Fruit fly (Drosophila melanogaster) whole organism, embryonic: ENCODE data around the gene CG6195.

Experiments used
- Ada2b ChIP-seq: fragments of 200-800 bp; sonication (Bioruptor generic); IDR thresholded peaks from 2 replicates; pipeline ENCODE4 v1.3.6; 2022; ENCODE audit warnings: missing biosample characterization, missing genetic modification characterization
- Atf6 ChIP-seq: fragments of 200-800 bp; sonication (Bioruptor generic); IDR thresholded peaks from 2 replicates; pipeline ENCODE4 v1.3.6; 2022; ENCODE audit warnings: missing biosample characterization, missing genetic modification characterization
- CG10147 ChIP-seq: fragments of 200-800 bp; sonication (Bioruptor generic); optimal IDR thresholded peaks from 2 replicates; lab custom pipeline; 2019; ENCODE audit warnings: missing biosample characterization, mild to moderate bottlenecking, missing genetic modification characterization, moderate library complexity
- CG10366 ChIP-seq: fragments of 200-800 bp; sonication (Bioruptor generic); IDR thresholded peaks from 2 replicates; pipeline ENCODE4 v1.3.6; 2022; ENCODE audit warnings: missing biosample characterization, missing genetic modification characterization
- CG11398 ChIP-seq: fragments of 200-800 bp; sonication (Bioruptor generic); optimal IDR thresholded peaks from 2 replicates; lab custom pipeline; 2016; ENCODE audit warnings: missing biosample characterization, missing genetic modification characterization
- CG11695 ChIP-seq: fragments of 200-800 bp; sonication (Bioruptor generic); IDR thresholded peaks from 3 replicates; pipeline ENCODE4 v1.3.6; 2022; ENCODE audit warnings: missing biosample characterization, missing genetic modification characterization
- CG12104 ChIP-seq: fragments of 200-800 bp; sonication (Bioruptor generic); optimal IDR thresholded peaks from 3 replicates; lab custom pipeline; 2016; ENCODE audit warnings: missing biosample characterization, missing genetic modification characterization
- CG12769 ChIP-seq: fragments of 200-800 bp; sonication (Bioruptor generic); optimal IDR thresholded peaks from 2 replicates; lab custom pipeline; 2019; ENCODE audit warnings: missing biosample characterization, mild to moderate bottlenecking, missing genetic modification characterization, moderate library complexity
- CG13894 ChIP-seq: fragments of 200-800 bp; sonication (Bioruptor generic); optimal IDR thresholded peaks from 3 replicates; lab custom pipeline; 2018; ENCODE audit warnings: missing biosample characterization, mild to moderate bottlenecking, missing genetic modification characterization, moderate library complexity
- CG15514 ChIP-seq: fragments of 200-800 bp; sonication (Bioruptor generic); optimal IDR thresholded peaks from 3 replicates; lab custom pipeline; 2017; ENCODE audit warnings: missing biosample characterization, missing genetic modification characterization, mild to moderate bottlenecking, moderate library complexity, missing genetic modification reagents
- CG16863 ChIP-seq: fragments of 200-800 bp; sonication (Bioruptor generic); optimal IDR thresholded peaks from 3 replicates; lab custom pipeline; 2016; ENCODE audit warnings: missing biosample characterization, missing genetic modification characterization
- CG18262 ChIP-seq: fragments of 200-800 bp; optimal IDR thresholded peaks from 3 replicates; lab custom pipeline; 2019; ENCODE audit warnings: missing biosample characterization, mild to moderate bottlenecking, missing genetic modification characterization, moderate library complexity
- CG18476 ChIP-seq: fragments of 200-800 bp; sonication (Bioruptor generic); optimal IDR thresholded peaks from 2 replicates; lab custom pipeline; 2016; ENCODE audit warnings: missing biosample characterization, mild to moderate bottlenecking, missing genetic modification characterization
- CG2199 ChIP-seq: fragments of 200-800 bp; sonication (Bioruptor generic); IDR thresholded peaks from 3 replicates; pipeline ENCODE4 v1.3.6; 2022; ENCODE audit warnings: missing biosample characterization, missing genetic modification characterization
- CG32532 ChIP-seq: fragments of 200-800 bp; sonication (Bioruptor generic); IDR thresholded peaks from 2 replicates; pipeline ENCODE4 v1.3.6; 2022; ENCODE audit warnings: missing biosample characterization, missing genetic modification characterization
- CG34376 ChIP-seq: fragments of 200-800 bp; sonication (Bioruptor generic); optimal IDR thresholded peaks from 2 replicates; lab custom pipeline; 2018; ENCODE audit warnings: missing biosample characterization, mild to moderate bottlenecking, missing genetic modification characterization
- CG6683 ChIP-seq: fragments of 200-800 bp; sonication (Bioruptor generic); optimal IDR thresholded peaks from 2 replicates; lab custom pipeline; 2017; ENCODE audit warnings: missing biosample characterization, mild to moderate bottlenecking, missing genetic modification characterization, missing genetic modification reagents
- CG8290 ChIP-seq, 3 experiments: fragments of 200-800 bp; sonication (Bioruptor generic); optimal IDR thresholded peaks; 2 replicates each; lab custom pipeline; 2016 to 2019; ENCODE audit warnings: missing biosample characterization in 3 of 3, missing genetic modification characterization in 3 of 3, mild to moderate bottlenecking in 2 of 3, moderate library complexity in 1 of 3
- CG8388 ChIP-seq: fragments of 200-800 bp; sonication (Bioruptor generic); optimal IDR thresholded peaks from 2 replicates; lab custom pipeline; 2019; ENCODE audit warnings: missing biosample characterization, mild to moderate bottlenecking, missing genetic modification characterization, moderate library complexity
- Med ChIP-seq: fragments of 200-800 bp; sonication (Bioruptor generic); peaks from one replicate; lab custom pipeline; 2016; ENCODE audit warnings: missing biosample characterization, missing genetic modification characterization, mild to moderate bottlenecking, inconsistent platforms, moderate library complexity
- Meics ChIP-seq: fragments of 200-800 bp; sonication (Bioruptor generic); optimal IDR thresholded peaks from 2 replicates; lab custom pipeline; 2017; ENCODE audit warnings: missing biosample characterization, mild to moderate bottlenecking, missing genetic modification characterization
- NFAT ChIP-seq: fragments of 200-800 bp; sonication (Bioruptor generic); IDR thresholded peaks from 2 replicates; pipeline ENCODE4 v1.3.6; 2022; ENCODE audit warnings: missing biosample characterization, missing genetic modification characterization
- Rfx ChIP-seq: fragments of 200-800 bp; sonication (Bioruptor generic); IDR thresholded peaks from 2 replicates; pipeline ENCODE4 v1.3.6; 2022; ENCODE audit warnings: missing biosample characterization, missing genetic modification characterization
- Trl ChIP-seq, 3 experiments: fragments of >200 bp in 2 of 3; fragments of 200-800 bp in 1 of 3; sonication (Bioruptor generic) in 1 of 3; optimal IDR thresholded peaks; 2 replicates in 1 of 3; 3 replicates in 2 of 3; lab custom pipeline; 2016 to 2017; ENCODE audit warnings: missing biosample characterization in 1 of 3, missing genetic modification characterization in 1 of 3
- bbx ChIP-seq: fragments of 200-800 bp; sonication (Bioruptor generic); IDR thresholded peaks from 2 replicates; pipeline ENCODE4 v1.3.6; 2022; ENCODE audit warnings: missing biosample characterization, missing genetic modification characterization; ENCODE audit not compliant: partially characterized antibody
- bcd ChIP-seq: fragments of 200-800 bp; sonication (Bioruptor generic); optimal IDR thresholded peaks from 2 replicates; lab custom pipeline; 2017; ENCODE audit warnings: missing biosample characterization, mild to moderate bottlenecking, missing genetic modification characterization
- chinmo ChIP-seq: fragments of 200-800 bp; sonication (Bioruptor generic); IDR thresholded peaks from 4 replicates; pipeline ENCODE4 v1.3.6; 2022; ENCODE audit warnings: missing biosample characterization, missing genetic modification characterization; ENCODE audit not compliant: partially characterized antibody
- exex ChIP-seq: fragments of 200-800 bp; sonication (Bioruptor generic); optimal IDR thresholded peaks from 4 replicates; lab custom pipeline; 2018; ENCODE audit warnings: missing biosample characterization, mild to moderate bottlenecking, missing genetic modification characterization, moderate library complexity
- fru ChIP-seq: fragments of >200 bp; optimal IDR thresholded peaks from 2 replicates; lab custom pipeline; 2017
- ftz-f1 ChIP-seq: fragments of 200-800 bp; sonication (Bioruptor generic); optimal IDR thresholded peaks from 2 replicates; lab custom pipeline; 2016; ENCODE audit warnings: missing biosample characterization, missing genetic modification characterization
- gem ChIP-seq: fragments of 200-800 bp; sonication (Bioruptor generic); optimal IDR thresholded peaks from 2 replicates; lab custom pipeline; 2019; ENCODE audit warnings: missing biosample characterization, mild to moderate bottlenecking, missing genetic modification characterization, moderate library complexity
- grn ChIP-seq: fragments of 200-800 bp; sonication (Bioruptor generic); optimal IDR thresholded peaks from 3 replicates; lab custom pipeline; 2017; ENCODE audit warnings: missing biosample characterization, missing genetic modification characterization
- gro ChIP-seq: fragments of 200-800 bp; sonication (Bioruptor generic); optimal IDR thresholded peaks from 2 replicates; lab custom pipeline; 2016; ENCODE audit warnings: missing biosample characterization, missing genetic modification characterization
- h ChIP-seq: fragments of >200 bp; optimal IDR thresholded peaks from 2 replicates; lab custom pipeline; 2017
- hkb ChIP-seq, 2 experiments: fragments of 200-800 bp in 1 of 2; fragments of >200 bp in 1 of 2; sonication (Bioruptor generic) in 1 of 2; IDR thresholded peaks in 1 of 2; optimal IDR thresholded peaks in 1 of 2; 2 replicates each; pipeline versions ENCODE4 v1.3.6 to Lab custom; 2017 to 2022; ENCODE audit warnings: missing biosample characterization in 1 of 2, missing genetic modification characterization in 1 of 2
- kay ChIP-seq: fragments of 200-800 bp; sonication (Bioruptor generic); optimal IDR thresholded peaks from 2 replicates; lab custom pipeline; 2016; ENCODE audit warnings: missing biosample characterization, missing genetic modification characterization
- lola ChIP-seq, 3 experiments: fragments of >200 bp in 2 of 3; fragments of 200-800 bp in 1 of 3; sonication (Bioruptor generic) in 1 of 3; optimal IDR thresholded peaks; 2 replicates each; lab custom pipeline; 2017 to 2019; ENCODE audit warnings: missing biosample characterization in 3 of 3, missing genetic modification characterization in 3 of 3, mild to moderate bottlenecking in 1 of 3, moderate library complexity in 1 of 3
- pan ChIP-seq, 4 experiments: fragments of >200 bp in 3 of 4; fragments of 200-800 bp in 1 of 4; sonication (Bioruptor generic) in 1 of 4; optimal IDR thresholded peaks in 3 of 4; IDR thresholded peaks in 1 of 4; 2 replicates each; pipeline versions ENCODE4 v1.3.6 to Lab custom; 2017 to 2022; ENCODE audit warnings: missing biosample characterization in 2 of 4, missing genetic modification characterization in 2 of 4, mixed read lengths in 1 of 4
- psq ChIP-seq: fragments of 200-800 bp; sonication (Bioruptor generic); optimal IDR thresholded peaks from 2 replicates; lab custom pipeline; 2017; ENCODE audit warnings: missing biosample characterization, missing genetic modification characterization
- rib ChIP-seq: fragments of 200-800 bp; sonication (Bioruptor generic); IDR thresholded peaks from 2 replicates; pipeline ENCODE4 v1.3.6; 2022; ENCODE audit warnings: missing biosample characterization, missing genetic modification characterization
- sd ChIP-seq: fragments of 200-800 bp; sonication (Bioruptor generic); optimal IDR thresholded peaks from 3 replicates; lab custom pipeline; 2018; ENCODE audit warnings: missing biosample characterization, mild to moderate bottlenecking, missing genetic modification characterization, moderate library complexity
- sqz ChIP-seq: fragments of 200-800 bp; sonication (Bioruptor generic); optimal IDR thresholded peaks from 3 replicates; lab custom pipeline; 2018; ENCODE audit warnings: missing biosample characterization, mild to moderate bottlenecking, missing genetic modification characterization
- sug ChIP-seq: fragments of 200-800 bp; optimal IDR thresholded peaks from 2 replicates; lab custom pipeline; 2019; ENCODE audit warnings: missing biosample characterization, mild to moderate bottlenecking, missing genetic modification characterization, moderate library complexity
- ttk ChIP-seq: fragments of 200-800 bp; sonication (Bioruptor generic); IDR thresholded peaks from 2 replicates; pipeline ENCODE4 v2.1.2; 2022; ENCODE audit warnings: missing biosample characterization, missing genetic modification characterization

CG6195 gene

DNA sequence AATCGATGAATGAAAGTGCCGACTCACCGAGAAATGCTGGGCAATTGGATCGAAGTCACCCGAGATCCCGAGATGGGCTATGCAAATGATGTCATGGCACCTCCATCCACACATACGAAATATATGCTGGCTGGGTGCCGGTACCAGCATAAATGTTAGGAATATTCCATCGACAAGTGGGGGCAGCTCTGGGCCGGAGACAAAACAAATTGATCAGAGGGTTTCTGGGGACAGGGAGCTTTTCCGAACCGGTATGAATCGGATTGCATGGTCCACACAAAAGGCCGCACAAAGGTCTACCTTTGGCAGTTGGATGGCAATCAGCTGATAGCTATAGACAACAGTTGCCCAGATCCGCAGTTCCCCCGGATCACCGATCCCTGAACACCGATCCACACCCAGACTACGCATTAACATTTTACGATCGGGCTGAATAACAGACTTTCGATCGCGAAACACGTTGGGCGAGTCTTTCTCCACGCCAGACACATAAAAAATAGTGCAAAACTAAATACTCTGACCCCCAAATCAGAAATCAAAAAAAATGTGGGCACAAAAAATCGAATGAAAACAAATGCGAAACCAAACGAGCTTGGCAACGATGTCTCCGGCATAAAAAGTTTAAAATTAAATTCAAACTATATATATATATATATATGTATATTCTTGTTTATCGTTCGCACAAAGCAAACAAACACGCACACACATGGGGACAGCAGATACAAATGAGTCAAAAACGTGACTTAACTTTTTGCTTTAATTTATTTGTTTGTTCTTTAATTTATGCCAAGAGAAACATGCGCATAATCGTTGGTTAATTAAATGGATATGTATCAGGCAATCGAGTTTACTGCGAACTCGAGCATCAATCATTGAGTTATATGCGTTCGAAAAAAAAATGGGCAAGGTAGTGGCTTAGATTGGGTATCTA lies 22.6 kb downstream of the CG6195 start (continued):
- peak; percentile 85 for TF ChIP-seq CG12769 (tag; lab: Kevin White, UChicago)
- peak; percentile 2 for TF ChIP-seq CG34376 (GFP tag; lab: Kevin White, UChicago)
- peak; percentile 6 for TF ChIP-seq sqz (GFP tag; lab: Kevin White, UChicago)
- TF ChIP-seq, all 482 proteins: peak for 21

DNA sequence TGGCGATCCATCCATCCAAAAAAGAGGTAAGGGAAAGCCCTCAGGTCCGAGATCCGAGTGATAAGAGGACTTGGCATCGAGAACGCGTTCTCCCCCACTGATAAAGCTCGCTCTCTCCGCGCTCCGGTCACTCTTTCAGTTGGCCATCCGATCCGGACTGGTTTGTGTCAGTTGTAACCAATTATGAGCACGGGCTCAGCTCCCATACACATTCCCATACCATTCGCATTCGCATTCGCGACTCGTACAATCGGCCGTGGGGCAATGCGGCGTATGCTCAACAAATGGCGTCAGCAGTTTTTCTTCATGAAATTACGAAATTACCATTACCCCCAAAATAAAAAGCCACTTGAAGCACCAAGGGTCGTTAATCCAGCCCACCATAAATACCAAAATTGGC lies 23.7 kb downstream of the CG6195 start:
- no peak for TF ChIP-seq CG6683 (GFP tag; lab: Kevin White, UChicago)
- peak; percentile 68 for TF ChIP-seq gem (tag; lab: Kevin White, UChicago)
- TF ChIP-seq Meics (GFP tag; lab: Kevin White, UChicago): no peak
- peak; percentile 51 for TF ChIP-seq Rfx (GFP tag; lab: Robert Waterston, UW)
- TF ChIP-seq bcd: no peak
- peak; percentile 34 for TF ChIP-seq ftz-f1
- TF ChIP-seq gro (GFP tag; lab: Kevin White, UChicago): peak; percentile 7
- TF ChIP-seq CG13894 (tag; lab: Kevin White, UChicago): peak; percentile 59
- no peak for TF ChIP-seq h (lab: Kevin White, UChicago)
- no peak for TF ChIP-seq CG18262
- TF ChIP-seq sug (tag; lab: Kevin White, UChicago): peak; percentile 68
- TF ChIP-seq NFAT (GFP tag; lab: Robert Waterston, UW): 0 out of 2 replicates have a peak, but pooled peaks have one; percentile 21
- peak; percentile 42 for TF ChIP-seq CG12769 (tag; lab: Kevin White, UChicago)
- no peak for TF ChIP-seq CG16863
- peak; percentile 67 for TF ChIP-seq grn (GFP tag; lab: Kevin White, UChicago)
- TF ChIP-seq CG8388 (GFP tag; lab: Kevin White, UChicago): no peak
- peak; percentile 70 for TF ChIP-seq sd (tag; lab: Kevin White, UChicago)
- no peak for TF ChIP-seq CG10366 (GFP tag; lab: Robert Waterston, UW)
- no peak for TF ChIP-seq CG8290 (GFP tag; optimal IDR thresholded peaks at IDR 0.05; lab: Kevin White, UChicago)
- TF ChIP-seq CG8290 (tag; optimal IDR thresholded peaks at IDR 0.05; lab: Kevin White, UChicago): peak in 1 of 2 experiments; percentile 13
- TF ChIP-seq rib (GFP tag; lab: Robert Waterston, UW): 0 out of 2 replicates have a peak, but pooled peaks have one; percentile 21
- peak; percentile 75; the same call in 1 of the 4 replicates for TF ChIP-seq chinmo (GFP tag; lab: Robert Waterston, UW)
- TF ChIP-seq fru (lab: Kevin White, UChicago): no peak
- no peak for TF ChIP-seq psq
- TF ChIP-seq CG2199 (GFP tag; lab: Robert Waterston, UW): no peak
- no peak for TF ChIP-seq CG15514
- no peak for TF ChIP-seq kay (GFP tag; lab: Kevin White, UChicago)
- peak; percentile 19 for TF ChIP-seq exex (tag; lab: Kevin White, UChicago)
- TF ChIP-seq CG10147: peak; percentile 22
- no peak for TF ChIP-seq pan (optimal IDR thresholded peaks at IDR 0.05; lab: Kevin White, UChicago)
- TF ChIP-seq pan (GFP tag; optimal IDR thresholded peaks at IDR 0.05 in 1 of 2, IDR thresholded peaks at IDR 0.05 in 1 of 2): peak in 1 of 2 experiments; percentile 30
- TF ChIP-seq CG12104: no peak
- TF ChIP-seq Atf6 (GFP tag; lab: Robert Waterston, UW): no peak
- TF ChIP-seq CG32532 (GFP tag; lab: Robert Waterston, UW): peak; percentile 48; the same call in 1 of the 2 replicates
- peak in 1 of 2 experiments; percentile 59 for TF ChIP-seq Trl (optimal IDR thresholded peaks at IDR 0.05; lab: Kevin White, UChicago)
- no peak for TF ChIP-seq Trl (GFP tag; optimal IDR thresholded peaks at IDR 0.05; lab: Kevin White, UChicago)
- no peak for TF ChIP-seq CG18476 (GFP tag; lab: Kevin White, UChicago)
- no peak for TF ChIP-seq lola (GFP tag; optimal IDR thresholded peaks at IDR 0.05; lab: Kevin White, UChicago)
- TF ChIP-seq Med: peak; percentile 70
- TF ChIP-seq hkb (optimal IDR thresholded peaks at IDR 0.05; lab: Kevin White, UChicago): no peak
- TF ChIP-seq hkb (GFP tag; IDR thresholded peaks at IDR 0.05; lab: Robert Waterston, UW): no peak
- no peak for TF ChIP-seq ttk (GFP tag; lab: Robert Waterston, UW)
- no peak for TF ChIP-seq bbx (GFP tag; lab: Robert Waterston, UW)
- TF ChIP-seq CG11398 (GFP tag; lab: Kevin White, UChicago): no peak
- no peak for TF ChIP-seq CG11695 (GFP tag; lab: Robert Waterston, UW)
- no peak for TF ChIP-seq Ada2b (GFP tag; lab: Robert Waterston, UW)
